Worm (Caenorhabditis elegans): Measurements from ENCODE around the gene dsl-2.
A peak's percentile ranks its signal among the peaks of the same experiment; 100 is the strongest.

Gene dsl-2

DNA sequence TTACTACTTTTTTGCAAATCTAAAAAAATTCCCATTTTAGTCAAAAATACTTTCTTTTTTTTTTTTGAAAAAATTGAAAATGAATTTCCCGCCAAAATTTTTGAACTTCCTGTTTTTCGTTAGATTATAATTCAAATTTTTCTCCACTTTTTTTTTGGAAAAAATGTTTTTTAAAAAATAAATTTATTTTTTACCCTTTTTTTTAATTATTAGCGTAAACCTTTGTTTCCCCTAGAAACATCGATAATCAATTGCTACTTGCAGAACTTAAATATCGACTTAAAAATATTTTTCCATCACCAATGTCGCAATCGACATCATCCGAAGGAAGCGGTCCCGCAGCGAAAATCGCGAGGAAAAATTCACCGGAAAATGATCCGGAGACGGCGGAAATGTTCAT is 34.4 kb downstream of the dsl-2 start, which contains the start of gene cec-2:
TSS of gene cec-2 (plus strand) at position 301 of the 400 bp plus-strand sequence.
- TF ChIP-seq drap-1 (GFP tag; optimal IDR thresholded peaks at IDR 0.05), result no peak
- no peak for TF ChIP-seq ham-2 (GFP tag; optimal IDR thresholded peaks at IDR 0.05)
- TF ChIP-seq M03D4.4 (tag; optimal IDR thresholded peaks at IDR 0.05), result no peak
- TF ChIP-seq elt-1 (tag; optimal IDR thresholded peaks at IDR 0.05; ENCODE audit: borderline replicate concordance, insufficient read depth), result no peak
- TF ChIP-seq nhr-237 (tag; optimal IDR thresholded peaks at IDR 0.05), result no peak
- TF ChIP-seq pha-4 (tag; optimal IDR thresholded peaks at IDR 0.05), result no peak
- TF ChIP-seq unc-39 (tag; optimal IDR thresholded peaks at IDR 0.05), result no peak
- TF ChIP-seq lin-13 (tag; optimal IDR thresholded peaks at IDR 0.05), result no peak
- TF ChIP-seq hlh-1 (tag; optimal IDR thresholded peaks at IDR 0.05), result no peak
- no peak for TF ChIP-seq mep-1 (tag; optimal IDR thresholded peaks at IDR 0.05)
- TF ChIP-seq nhr-76 (tag; optimal IDR thresholded peaks at IDR 0.05), result no peak
- no peak for TF ChIP-seq ces-1 (GFP tag; optimal IDR thresholded peaks at IDR 0.05)
- TF ChIP-seq lin-32 (GFP tag; optimal IDR thresholded peaks at IDR 0.05), result no peak
- no peak for TF ChIP-seq bed-3 (GFP tag; optimal IDR thresholded peaks at IDR 0.05)
- TF ChIP-seq nhr-12 (tag; optimal IDR thresholded peaks at IDR 0.05), result no peak

DNA sequence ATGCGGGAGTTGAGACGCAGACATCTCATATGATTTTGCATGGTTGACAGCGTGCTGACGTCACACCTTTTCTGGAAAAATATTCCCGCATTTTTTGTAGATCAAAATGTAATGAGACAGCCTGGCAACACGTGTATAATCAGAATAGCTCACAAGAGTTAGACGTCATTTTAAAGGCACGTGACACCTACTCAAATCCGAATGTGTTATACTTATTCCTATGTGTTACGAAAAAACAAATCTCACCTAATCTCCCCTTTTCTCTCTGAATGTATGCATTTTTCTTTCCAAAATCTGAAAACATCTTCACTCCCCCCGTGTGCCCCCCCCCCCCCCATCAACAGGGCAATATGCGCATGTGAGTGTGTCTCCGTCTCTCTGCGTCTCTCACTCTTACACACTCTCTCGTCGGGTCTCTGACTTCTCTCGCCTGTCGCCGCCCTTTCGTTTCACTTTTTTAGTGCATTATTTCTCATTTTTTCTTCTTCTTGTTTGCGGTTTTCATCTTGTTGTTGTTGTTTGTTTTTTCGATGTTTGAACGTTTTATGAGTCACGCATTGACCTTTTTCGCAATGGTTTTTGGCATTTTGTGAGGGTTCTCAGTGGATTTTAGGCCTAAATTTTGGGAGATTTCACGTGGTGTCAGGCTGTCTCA is 36.3 kb downstream of the dsl-2 start:
- no peak for TF ChIP-seq nhr-76 (tag; optimal IDR thresholded peaks at IDR 0.05)
- no peak for TF ChIP-seq nhr-28 (tag; optimal IDR thresholded peaks at IDR 0.05)
- peak; percentile 44 for TF ChIP-seq ces-1 (GFP tag; optimal IDR thresholded peaks at IDR 0.05)
- TF ChIP-seq M03D4.4 (tag; optimal IDR thresholded peaks at IDR 0.05), result peak; percentile 31
- TF ChIP-seq ceh-43 (GFP tag; optimal IDR thresholded peaks at IDR 0.05), result no peak
- no peak for TF ChIP-seq drap-1 (GFP tag; optimal IDR thresholded peaks at IDR 0.05)
- no peak for TF ChIP-seq elt-3 (tag; optimal IDR thresholded peaks at IDR 0.05)
- peak; percentile 43 for TF ChIP-seq sptf-1 (tag; optimal IDR thresholded peaks at IDR 0.05)
- no peak for TF ChIP-seq mep-1 (tag; optimal IDR thresholded peaks at IDR 0.05)
- TF ChIP-seq unc-62 (GFP tag; optimal IDR thresholded peaks at IDR 0.05), result peak; percentile 3
- TF ChIP-seq tbx-8 (GFP tag; optimal IDR thresholded peaks at IDR 0.05), result no peak

DNA sequence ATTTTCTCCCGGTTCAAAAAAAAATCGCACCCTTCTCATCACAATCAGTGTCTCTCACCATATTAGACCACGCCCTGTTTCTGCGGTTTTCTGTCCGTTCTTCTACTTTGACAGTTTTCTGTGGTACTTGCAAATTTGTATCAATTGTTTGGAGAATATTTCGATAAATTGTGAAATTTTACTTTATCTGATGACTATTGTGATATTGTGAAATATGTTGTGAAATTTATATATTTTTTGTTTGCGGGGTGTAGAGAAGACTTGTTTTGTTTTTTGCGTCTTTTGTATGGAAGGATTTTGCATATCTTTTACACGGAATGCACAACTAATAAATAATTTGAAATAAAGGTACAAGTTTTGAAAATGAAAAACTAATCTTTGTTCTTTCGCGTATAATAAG is 37.4 kb downstream of the dsl-2 start:
- TF ChIP-seq ceh-43 (GFP tag; optimal IDR thresholded peaks at IDR 0.05) (no peak), ceh-83 (GFP tag; optimal IDR thresholded peaks at IDR 0.05) (no peak), sptf-1 (tag; optimal IDR thresholded peaks at IDR 0.05) (no peak), sem-2 (GFP tag; optimal IDR thresholded peaks at IDR 0.05) (no peak), flh-1 (GFP tag; optimal IDR thresholded peaks at IDR 0.05) (no peak)

DNA sequence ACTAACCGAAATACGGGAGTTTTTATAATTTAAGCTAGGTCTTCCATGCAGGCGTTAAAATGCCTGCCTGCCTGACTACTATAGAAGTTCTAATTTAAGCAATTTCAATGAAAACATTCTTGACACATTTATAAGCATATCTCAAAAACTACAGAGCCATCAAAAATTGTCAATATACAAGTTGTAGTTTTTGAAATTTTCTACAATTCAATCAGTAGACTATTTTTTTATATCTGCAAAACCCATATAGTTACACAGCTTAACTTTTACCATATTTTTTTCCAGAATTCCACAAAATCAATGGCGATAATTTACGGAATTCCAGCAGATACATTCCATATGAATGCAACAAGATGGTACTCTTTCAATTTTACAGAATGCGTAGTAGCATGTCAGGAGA is 41.6 kb downstream of the dsl-2 start, which contains the start of gene C50A2.7:
TSS of gene C50A2.7 (plus strand) at position 301 of the 400 bp plus-strand sequence.
- TF ChIP-seq mab-5 (tag; optimal IDR thresholded peaks at IDR 0.05), result no peak
- TF ChIP-seq nhr-76 (tag; optimal IDR thresholded peaks at IDR 0.05), result no peak
- TF ChIP-seq unc-39 (tag; optimal IDR thresholded peaks at IDR 0.05), result no peak
- no peak for TF ChIP-seq ham-2 (GFP tag; optimal IDR thresholded peaks at IDR 0.05)
- TF ChIP-seq drap-1 (GFP tag; optimal IDR thresholded peaks at IDR 0.05), result no peak
- no peak for TF ChIP-seq ztf-11 (tag; optimal IDR thresholded peaks at IDR 0.05)
- no peak for TF ChIP-seq nhr-12 (tag; optimal IDR thresholded peaks at IDR 0.05)
- TF ChIP-seq ceh-43 (GFP tag; optimal IDR thresholded peaks at IDR 0.05), result no peak
- TF ChIP-seq nhr-28 (tag; optimal IDR thresholded peaks at IDR 0.05), result no peak
- no peak for TF ChIP-seq elt-3 (tag; optimal IDR thresholded peaks at IDR 0.05)
- TF ChIP-seq mls-2 (tag; optimal IDR thresholded peaks at IDR 0.05), result no peak
- no peak for TF ChIP-seq unc-120 (tag; optimal IDR thresholded peaks at IDR 0.05; ENCODE audit: poor library complexity, severe bottlenecking)
- no peak for TF ChIP-seq unc-62 (GFP tag; optimal IDR thresholded peaks at IDR 0.05)
- TF ChIP-seq lin-32 (GFP tag; optimal IDR thresholded peaks at IDR 0.05), result no peak
- no peak for TF ChIP-seq sem-2 (GFP tag; optimal IDR thresholded peaks at IDR 0.05)
- no peak for TF ChIP-seq ceh-39 (tag; optimal IDR thresholded peaks at IDR 0.05)
- no peak for TF ChIP-seq ceh-83 (GFP tag; optimal IDR thresholded peaks at IDR 0.05)

DNA sequence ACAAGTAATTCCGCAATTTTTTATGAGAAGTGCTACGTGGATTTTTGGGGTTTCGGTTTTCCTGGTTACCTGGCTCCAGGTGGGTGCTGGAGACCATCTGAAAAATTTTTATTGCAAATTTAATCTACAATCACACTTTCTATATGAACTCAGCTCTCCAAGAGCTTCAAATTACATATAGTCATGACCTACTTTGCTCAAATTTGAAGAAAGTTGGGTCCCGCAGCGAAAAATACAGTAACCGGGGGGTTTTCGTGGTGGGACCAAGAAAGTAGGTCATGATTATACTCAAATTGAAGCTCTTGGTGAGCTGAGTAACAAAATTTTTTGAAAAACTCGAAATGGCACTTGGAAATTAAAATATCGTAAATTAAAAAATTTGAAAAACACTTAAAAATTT is 44.4 kb downstream of the dsl-2 start, which contains the start of gene ets-8:
TSS of gene ets-8 (minus strand) at position 101 of the 400 bp plus-strand sequence.
- TF ChIP-seq unc-62 (GFP tag; optimal IDR thresholded peaks at IDR 0.05) (no peak), nhr-12 (tag; optimal IDR thresholded peaks at IDR 0.05) (no peak), mep-1 (tag; optimal IDR thresholded peaks at IDR 0.05) (no peak), nhr-237 (tag; optimal IDR thresholded peaks at IDR 0.05) (no peak), cnd-1 (tag; optimal IDR thresholded peaks at IDR 0.05) (no peak)
